Fruit fly (Drosophila melanogaster) whole organism: ENCODE results near the gene ZC3H3.

Source experiments
- CG8478 ChIP-seq: fragments of >200 bp; optimal IDR thresholded peaks from 2 replicates; lab custom pipeline; 2018; ENCODE audit warnings: inconsistent platforms
- psq ChIP-seq: fragments of >200 bp; optimal IDR thresholded peaks from 2 replicates; lab custom pipeline; 2017

DNA sequence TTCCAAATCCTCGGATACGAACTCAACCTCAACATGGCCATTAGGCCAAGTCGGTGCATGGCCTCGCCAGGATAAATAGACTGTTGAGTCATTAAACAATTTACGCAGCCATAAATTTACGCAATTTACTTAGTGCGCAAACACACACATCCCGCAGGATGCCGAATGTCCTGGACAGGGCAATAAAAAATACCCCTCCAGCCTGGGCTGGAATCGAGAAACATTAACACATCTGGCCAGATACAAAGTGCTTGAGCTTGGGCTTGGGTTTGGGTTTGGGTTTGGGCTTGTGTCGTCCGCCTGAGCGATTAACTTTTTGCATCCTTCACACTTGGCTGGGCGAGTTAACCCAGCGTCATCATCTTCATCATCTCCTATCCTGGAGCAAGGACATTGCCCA lies 32.1 kb upstream of the ZC3H3 start:
- TF ChIP-seq CG8478 (lab: Kevin White, UChicago) (no peak), psq (lab: Kevin White, UChicago) (no peak)
